Worm (Caenorhabditis elegans): ENCODE measurements around the gene cdh-1.

cdh-1 gene

DNA sequence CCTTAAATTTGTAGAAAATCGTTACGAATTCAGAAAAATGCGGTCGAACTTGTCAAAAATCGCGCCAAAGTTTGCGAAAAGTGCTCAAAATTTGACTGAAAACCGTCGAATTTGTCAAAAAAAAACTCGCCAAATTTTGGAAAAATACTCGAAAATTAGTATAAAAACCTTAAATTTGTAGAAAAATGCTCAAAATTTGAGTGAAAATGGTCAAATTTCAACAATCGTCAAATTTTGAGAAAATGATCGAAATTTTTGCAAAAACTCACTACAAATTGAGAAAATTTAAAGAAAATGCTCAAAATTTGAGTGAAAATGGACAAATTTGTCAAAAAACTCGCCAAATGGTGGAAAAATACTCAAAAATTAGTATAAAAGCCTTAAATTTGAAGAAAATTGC is 41.7 kb downstream of the cdh-1 start:
- TF ChIP-seq B0310.2 (tag; optimal IDR thresholded peaks at IDR 0.05) (no peak), flt-1 (GFP tag; IDR thresholded peaks at IDR 0.05) (no peak), aly-1 (tag; optimal IDR thresholded peaks at IDR 0.05) (no peak), hmbx-1 (tag; optimal IDR thresholded peaks at IDR 0.05) (no peak), ama-1 (optimal IDR thresholded peaks at IDR 0.05) (no peak), scrt-1 (GFP tag; IDR thresholded peaks at IDR 0.05) (no peak), hmg-4 (GFP tag; optimal IDR thresholded peaks at IDR 0.05) (no peak), F13C5.2 (tag; optimal IDR thresholded peaks at IDR 0.05) (no peak), tbx-11 (GFP tag; IDR thresholded peaks at IDR 0.05) (no peak), ets-7 (tag; optimal IDR thresholded peaks at IDR 0.05) (no peak), tra-4 (tag; optimal IDR thresholded peaks at IDR 0.05) (no peak), pes-1 (GFP tag; IDR thresholded peaks at IDR 0.05) (no peak), ceh-36 (tag; optimal IDR thresholded peaks at IDR 0.05) (no peak), sea-1 (GFP tag; conservative IDR thresholded peaks at IDR 0.05) (no peak), hnd-1 (tag; optimal IDR thresholded peaks at IDR 0.05) (no peak), ceh-13 (GFP tag; optimal IDR thresholded peaks at IDR 0.05) (no peak), tbx-37 (GFP tag; conservative IDR thresholded peaks at IDR 0.05) (no peak)

DNA sequence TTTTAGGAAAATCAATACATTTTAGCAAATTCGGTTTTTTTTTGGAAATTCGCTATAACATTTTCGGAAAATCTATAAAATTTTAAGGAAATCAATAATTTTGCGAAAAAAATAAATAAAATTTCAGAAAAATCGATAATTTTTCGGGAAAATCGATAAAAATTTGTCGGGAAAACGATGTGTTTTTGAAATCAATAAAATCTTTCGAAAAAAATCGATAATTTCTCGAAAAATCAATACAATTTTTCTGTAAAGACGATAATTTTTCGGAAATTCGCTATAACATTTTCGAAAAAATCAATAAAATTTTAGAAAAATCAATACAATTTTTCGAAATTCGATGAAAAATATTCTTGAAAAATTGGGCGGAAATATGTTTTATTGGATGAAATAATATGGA is 51.1 kb downstream of the cdh-1 start:
- no peak for TF ChIP-seq sea-1 (GFP tag; conservative IDR thresholded peaks at IDR 0.05)
- no peak for TF ChIP-seq pes-1 (GFP tag; IDR thresholded peaks at IDR 0.05)
- no peak for TF ChIP-seq hnd-1 (tag; optimal IDR thresholded peaks at IDR 0.05)
- TF ChIP-seq tbx-11 (GFP tag; IDR thresholded peaks at IDR 0.05): no peak
- TF ChIP-seq B0310.2 (tag; optimal IDR thresholded peaks at IDR 0.05): no peak
- TF ChIP-seq flt-1 (GFP tag; IDR thresholded peaks at IDR 0.05): no peak
- TF ChIP-seq tra-4 (tag; optimal IDR thresholded peaks at IDR 0.05): no peak
- no peak for TF ChIP-seq aly-1 (tag; optimal IDR thresholded peaks at IDR 0.05)
- TF ChIP-seq F13C5.2 (tag; optimal IDR thresholded peaks at IDR 0.05): no peak
- no peak for TF ChIP-seq scrt-1 (GFP tag; IDR thresholded peaks at IDR 0.05)
- no peak for TF ChIP-seq tbx-37 (GFP tag; conservative IDR thresholded peaks at IDR 0.05)
- no peak for TF ChIP-seq ceh-13 (GFP tag; optimal IDR thresholded peaks at IDR 0.05)
- TF ChIP-seq hmbx-1 (tag; optimal IDR thresholded peaks at IDR 0.05): no peak
- TF ChIP-seq ama-1 (optimal IDR thresholded peaks at IDR 0.05): no peak
- TF ChIP-seq hmg-4 (GFP tag; optimal IDR thresholded peaks at IDR 0.05): no peak

DNA sequence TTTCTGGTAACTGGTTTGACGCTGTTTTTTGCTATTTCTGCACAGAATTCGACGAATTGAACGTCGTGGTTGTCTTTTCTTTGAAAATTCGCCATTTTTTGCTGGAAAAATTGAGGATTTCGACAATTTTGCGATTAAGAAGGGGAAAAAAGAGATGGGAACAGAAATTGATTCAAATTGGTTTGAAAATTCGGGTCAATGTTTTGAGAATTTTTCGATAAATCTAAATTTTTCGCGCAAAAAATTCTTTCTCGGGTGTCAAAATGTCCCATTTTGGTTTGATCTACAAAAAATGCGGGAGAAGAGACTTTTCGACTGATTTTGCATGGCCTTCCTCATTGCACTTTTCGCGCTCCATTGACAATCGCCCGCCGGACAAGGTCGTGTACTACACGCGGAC is 54.8 kb downstream of the cdh-1 start, which contains the start of gene H05C05.2:
TSS of gene H05C05.2 (minus strand) at position 101 of the 400 bp plus-strand sequence.
- TF ChIP-seq ama-1 (optimal IDR thresholded peaks at IDR 0.05) (no peak), B0310.2 (tag; optimal IDR thresholded peaks at IDR 0.05) (no peak), tbx-11 (GFP tag; IDR thresholded peaks at IDR 0.05) (no peak), hmbx-1 (tag; optimal IDR thresholded peaks at IDR 0.05) (no peak), F13C5.2 (tag; optimal IDR thresholded peaks at IDR 0.05) (no peak), scrt-1 (GFP tag; IDR thresholded peaks at IDR 0.05) (no peak), sea-1 (GFP tag; conservative IDR thresholded peaks at IDR 0.05) (no peak), tbx-37 (GFP tag; conservative IDR thresholded peaks at IDR 0.05) (no peak), pes-1 (GFP tag; IDR thresholded peaks at IDR 0.05) (no peak), ceh-36 (tag; optimal IDR thresholded peaks at IDR 0.05) (no peak), flt-1 (GFP tag; IDR thresholded peaks at IDR 0.05) (no peak), hmg-4 (GFP tag; optimal IDR thresholded peaks at IDR 0.05) (no peak), tra-4 (tag; optimal IDR thresholded peaks at IDR 0.05) (no peak), ceh-13 (GFP tag; optimal IDR thresholded peaks at IDR 0.05) (no peak), ets-7 (tag; optimal IDR thresholded peaks at IDR 0.05) (no peak), hnd-1 (tag; optimal IDR thresholded peaks at IDR 0.05) (no peak)

DNA sequence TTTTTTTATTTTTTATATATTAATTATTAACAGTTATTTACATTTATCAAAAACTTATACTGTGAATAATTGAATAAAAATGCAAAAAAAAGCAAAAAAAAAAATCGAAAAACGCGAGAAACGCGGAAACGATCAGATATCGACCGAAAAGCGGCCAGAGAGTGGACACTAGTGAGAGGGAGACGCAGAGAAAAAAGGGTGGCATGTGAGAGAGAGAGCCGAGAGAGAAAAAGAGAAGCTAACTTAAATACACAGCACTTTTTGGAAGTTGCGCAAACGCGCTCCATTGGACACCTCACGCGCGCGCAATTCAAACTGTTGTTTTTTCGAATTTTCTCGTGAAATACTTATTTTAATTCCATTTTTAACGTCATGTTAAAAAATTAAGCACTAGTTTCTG is 55.8 kb downstream of the cdh-1 start:
- peak; percentile 62 for TF ChIP-seq F13C5.2 (tag; optimal IDR thresholded peaks at IDR 0.05)
- no peak for TF ChIP-seq hmbx-1 (tag; optimal IDR thresholded peaks at IDR 0.05)

DNA sequence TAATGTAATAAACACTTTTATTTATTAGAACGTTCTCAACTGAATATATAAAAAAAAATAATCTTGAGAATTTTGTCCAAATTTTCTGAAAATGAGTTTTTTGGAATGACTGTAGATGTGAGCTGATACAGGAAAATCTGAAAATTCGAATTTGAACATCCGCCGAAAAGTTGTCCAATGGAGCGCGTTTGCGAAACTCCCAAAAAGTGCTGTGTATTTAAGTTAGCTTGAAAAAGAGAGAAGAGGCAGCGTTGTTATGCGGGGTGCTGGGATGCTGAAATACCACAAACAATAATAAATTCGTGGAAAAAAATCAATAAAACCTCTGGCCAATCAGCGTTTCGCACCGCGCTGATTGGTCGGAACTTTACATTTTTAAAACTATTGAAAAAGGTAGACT is 59.5 kb downstream of the cdh-1 start:
- no peak for TF ChIP-seq sea-1 (GFP tag; conservative IDR thresholded peaks at IDR 0.05)
- TF ChIP-seq tra-4 (tag; optimal IDR thresholded peaks at IDR 0.05): no peak
- no peak for TF ChIP-seq hnd-1 (tag; optimal IDR thresholded peaks at IDR 0.05)
- TF ChIP-seq pes-1 (GFP tag; IDR thresholded peaks at IDR 0.05): no peak
- TF ChIP-seq tbx-11 (GFP tag; IDR thresholded peaks at IDR 0.05): no peak
- TF ChIP-seq ets-7 (tag; optimal IDR thresholded peaks at IDR 0.05): no peak
- no peak for TF ChIP-seq ceh-36 (tag; optimal IDR thresholded peaks at IDR 0.05)

DNA sequence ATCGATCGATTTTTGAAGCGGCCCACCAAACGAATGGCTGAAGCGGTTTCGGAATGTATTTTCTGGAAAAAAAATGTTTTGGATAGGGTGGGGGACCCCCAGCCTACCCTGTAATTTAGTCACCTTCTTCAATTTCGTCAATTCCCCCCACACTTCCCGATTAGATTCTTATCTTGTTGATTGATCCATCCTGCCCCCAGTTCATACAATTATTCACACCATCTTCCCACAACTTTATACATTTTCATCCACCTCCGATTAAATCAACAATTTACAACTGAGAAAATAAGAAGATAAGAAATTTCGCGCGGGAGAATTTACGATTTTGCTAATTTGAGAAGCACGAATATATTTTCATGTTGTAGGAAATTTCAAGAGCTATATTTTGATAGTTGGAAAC is 62.3 kb downstream of the cdh-1 start:
- no peak for TF ChIP-seq tbx-37 (GFP tag; conservative IDR thresholded peaks at IDR 0.05)
- no peak for TF ChIP-seq ceh-13 (GFP tag; optimal IDR thresholded peaks at IDR 0.05)
- TF ChIP-seq tra-4 (tag; optimal IDR thresholded peaks at IDR 0.05): no peak
- TF ChIP-seq tbx-11 (GFP tag; IDR thresholded peaks at IDR 0.05): no peak
- TF ChIP-seq hmbx-1 (tag; optimal IDR thresholded peaks at IDR 0.05): no peak
- no peak for TF ChIP-seq B0310.2 (tag; optimal IDR thresholded peaks at IDR 0.05)
- TF ChIP-seq F13C5.2 (tag; optimal IDR thresholded peaks at IDR 0.05): no peak
- no peak for TF ChIP-seq flt-1 (GFP tag; IDR thresholded peaks at IDR 0.05)
- TF ChIP-seq ceh-36 (tag; optimal IDR thresholded peaks at IDR 0.05): no peak
- TF ChIP-seq ama-1 (optimal IDR thresholded peaks at IDR 0.05): no peak
- no peak for TF ChIP-seq scrt-1 (GFP tag; IDR thresholded peaks at IDR 0.05)
- no peak for TF ChIP-seq aly-1 (tag; optimal IDR thresholded peaks at IDR 0.05)
- TF ChIP-seq pes-1 (GFP tag; IDR thresholded peaks at IDR 0.05): no peak
- TF ChIP-seq hnd-1 (tag; optimal IDR thresholded peaks at IDR 0.05): no peak
- no peak for TF ChIP-seq ets-7 (tag; optimal IDR thresholded peaks at IDR 0.05)

DNA sequence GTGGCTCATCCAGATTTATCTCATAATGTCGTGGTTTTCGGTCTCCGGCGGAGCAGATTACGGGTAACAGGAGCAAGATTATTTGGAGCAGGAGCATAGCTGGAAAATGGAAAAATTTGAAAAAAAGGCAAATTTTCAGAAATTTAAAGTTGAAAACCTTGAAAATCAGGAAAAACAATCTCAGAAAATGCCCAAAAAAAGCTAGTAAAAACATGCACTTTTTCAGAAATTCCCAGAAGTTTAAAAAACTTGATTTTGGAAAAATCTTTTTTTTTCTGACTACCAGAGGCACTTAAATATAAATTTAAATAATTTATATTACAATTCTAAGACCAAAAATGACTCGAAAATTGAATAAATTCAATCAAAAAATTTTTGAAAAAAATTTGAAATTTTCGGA is 65.0 kb downstream of the cdh-1 start, which contains the start of gene Y55D5A.3:
TSS of gene Y55D5A.3 (minus strand) at position 101 of the 400 bp plus-strand sequence.
- TF ChIP-seq aly-1 (tag; optimal IDR thresholded peaks at IDR 0.05): no peak
- no peak for TF ChIP-seq pes-1 (GFP tag; IDR thresholded peaks at IDR 0.05)
- no peak for TF ChIP-seq hmg-4 (GFP tag; optimal IDR thresholded peaks at IDR 0.05)
- no peak for TF ChIP-seq tbx-11 (GFP tag; IDR thresholded peaks at IDR 0.05)
- TF ChIP-seq F13C5.2 (tag; optimal IDR thresholded peaks at IDR 0.05): no peak
- TF ChIP-seq scrt-1 (GFP tag; IDR thresholded peaks at IDR 0.05): no peak
- no peak for TF ChIP-seq sea-1 (GFP tag; conservative IDR thresholded peaks at IDR 0.05)
- TF ChIP-seq hnd-1 (tag; optimal IDR thresholded peaks at IDR 0.05): no peak
- no peak for TF ChIP-seq ets-7 (tag; optimal IDR thresholded peaks at IDR 0.05)
- TF ChIP-seq tra-4 (tag; optimal IDR thresholded peaks at IDR 0.05): no peak
- no peak for TF ChIP-seq flt-1 (GFP tag; IDR thresholded peaks at IDR 0.05)
- TF ChIP-seq B0310.2 (tag; optimal IDR thresholded peaks at IDR 0.05): no peak
- no peak for TF ChIP-seq ceh-13 (GFP tag; optimal IDR thresholded peaks at IDR 0.05)
- TF ChIP-seq ceh-36 (tag; optimal IDR thresholded peaks at IDR 0.05): no peak
- no peak for TF ChIP-seq tbx-37 (GFP tag; conservative IDR thresholded peaks at IDR 0.05)
- TF ChIP-seq ama-1 (optimal IDR thresholded peaks at IDR 0.05): no peak

All from whole organism, early embryonic.